Worm (Caenorhabditis elegans) whole organism, young adult: ENCODE results near the gene npr-41.

Experiments used
- B0019.2 ChIP-seq: fragments of 200-800 bp; sonication (Bioruptor generic); conservative IDR thresholded peaks from 2 replicates; pipeline ENCODE4 v1.3.6; 2022; ENCODE audit warnings: missing genetic modification reagents, missing genetic modification characterization, missing compliant biosample characterization
- C17E4.6 ChIP-seq: fragments of 200-800 bp; sonication (Bioruptor generic); IDR thresholded peaks from 2 replicates; pipeline ENCODE4 v1.3.6; 2022; ENCODE audit warnings: missing genetic modification reagents, missing genetic modification characterization, missing compliant biosample characterization
- K11D2.4 ChIP-seq: fragments of 200-800 bp; sonication (Bioruptor generic); IDR thresholded peaks from 2 replicates; pipeline ENCODE4 v1.3.6; 2022; ENCODE audit warnings: missing genetic modification reagents, missing genetic modification characterization, missing compliant biosample characterization
- T07F8.4 ChIP-seq: sonication (generic microtip); optimal IDR thresholded peaks from 2 replicates; lab custom pipeline; 2016; ENCODE audit warnings: mild to moderate bottlenecking, missing genetic modification characterization, moderate library complexity, missing compliant biosample characterization
- Y53G8AR.9 ChIP-seq: fragments of 200-800 bp; sonication (Bioruptor generic); conservative IDR thresholded peaks from 2 replicates; pipeline ENCODE4 v1.3.6; 2022; ENCODE audit warnings: missing genetic modification reagents, missing genetic modification characterization, missing compliant biosample characterization
- Y79H2A.3 ChIP-seq: fragments of 200-800 bp; sonication (Bioruptor generic); conservative IDR thresholded peaks from 2 replicates; pipeline ENCODE4 v1.3.6; 2022; ENCODE audit warnings: missing genetic modification reagents, missing genetic modification characterization, missing compliant biosample characterization
- Y95B8A.8 ChIP-seq: fragments of 200-800 bp; sonication (Bioruptor generic); IDR thresholded peaks from 2 replicates; pipeline ENCODE4 v1.3.6; 2022; ENCODE audit warnings: missing genetic modification reagents, missing genetic modification characterization, missing compliant biosample characterization
- ZK185.1 ChIP-seq: sonication (generic microtip); optimal IDR thresholded peaks from 2 replicates; lab custom pipeline; 2016; ENCODE audit warnings: mild to moderate bottlenecking, missing genetic modification characterization, missing compliant biosample characterization; ENCODE audit not compliant: poor library complexity, severe bottlenecking
- aptf-2 ChIP-seq: fragments of 200-800 bp; sonication (Bioruptor generic); conservative IDR thresholded peaks from 2 replicates; pipeline ENCODE4 v1.3.6; 2022; ENCODE audit warnings: missing genetic modification reagents, missing genetic modification characterization, missing compliant biosample characterization
- atf-7 ChIP-seq: sonication (generic microtip); optimal IDR thresholded peaks from 2 replicates; lab custom pipeline; 2017; ENCODE audit warnings: mild to moderate bottlenecking, missing genetic modification characterization, missing compliant biosample characterization
- attf-3 ChIP-seq: fragments of 200-800 bp; sonication (Bioruptor generic); conservative IDR thresholded peaks from 2 replicates; pipeline ENCODE4 v1.3.6; 2022; ENCODE audit warnings: missing genetic modification reagents, missing genetic modification characterization, missing compliant biosample characterization
- attf-5 ChIP-seq: fragments of 200-800 bp; sonication (Bioruptor generic); optimal IDR thresholded peaks from 2 replicates; lab custom pipeline; 2018; ENCODE audit warnings: mild to moderate bottlenecking, missing genetic modification characterization, missing compliant biosample characterization
- attf-6 ChIP-seq: fragments of 200-800 bp; sonication (Bioruptor generic); IDR thresholded peaks from 2 replicates; pipeline ENCODE4 v1.3.6; 2022; ENCODE audit warnings: missing genetic modification reagents, missing genetic modification characterization, missing compliant biosample characterization
- ccch-3 ChIP-seq: fragments of 200-800 bp; sonication (Bioruptor generic); optimal IDR thresholded peaks from 2 replicates; lab custom pipeline; 2018; ENCODE audit warnings: mild to moderate bottlenecking, missing genetic modification characterization, missing compliant biosample characterization
- cebp-2 ChIP-seq: fragments of 200-800 bp; sonication (Bioruptor generic); IDR thresholded peaks from 2 replicates; pipeline ENCODE4 v1.3.6; 2022; ENCODE audit warnings: missing genetic modification characterization, missing compliant biosample characterization
- ceh-100 ChIP-seq: fragments of 200-800 bp; sonication (Bioruptor generic); IDR thresholded peaks from 2 replicates; pipeline ENCODE4 v1.3.6; 2022; ENCODE audit warnings: missing genetic modification reagents, missing genetic modification characterization, missing compliant biosample characterization
- ceh-58 ChIP-seq: fragments of 200-800 bp; sonication (Bioruptor generic); IDR thresholded peaks from 2 replicates; pipeline ENCODE4 v1.3.6; 2022; ENCODE audit warnings: missing genetic modification characterization, missing compliant biosample characterization
- ceh-91 ChIP-seq: fragments of 200-800 bp; sonication (Bioruptor generic); IDR thresholded peaks from 2 replicates; pipeline ENCODE4 v1.3.6; 2022; ENCODE audit warnings: missing genetic modification reagents, missing genetic modification characterization, missing compliant biosample characterization
- chd-7 ChIP-seq: sonication (generic microtip); optimal IDR thresholded peaks from 2 replicates; lab custom pipeline; 2016; ENCODE audit warnings: mild to moderate bottlenecking, missing genetic modification characterization, moderate library complexity, missing compliant biosample characterization
- die-1 ChIP-seq: sonication (generic microtip); optimal IDR thresholded peaks from 2 replicates; lab custom pipeline; 2016; ENCODE audit warnings: missing genotype, mild to moderate bottlenecking, missing genetic modification characterization, missing compliant biosample characterization
- dox-1 ChIP-seq: fragments of 200-800 bp; sonication (Bioruptor generic); IDR thresholded peaks from 2 replicates; pipeline ENCODE4 v1.3.6; 2022; ENCODE audit warnings: missing genetic modification reagents, missing genetic modification characterization, missing compliant biosample characterization
- dpl-1 ChIP-seq: fragments of 150-350 bp; optimal IDR thresholded peaks from 2 replicates; lab custom pipeline; 2014; ENCODE audit warnings: missing biosample characterization, missing genetic modification reagents, missing genetic modification characterization
- egrh-3 ChIP-seq: fragments of 200-800 bp; sonication (Bioruptor generic); IDR thresholded peaks from 2 replicates; pipeline ENCODE4 v1.3.6; 2022; ENCODE audit warnings: missing genetic modification reagents, missing genetic modification characterization, missing compliant biosample characterization
- ekl-4 ChIP-seq: fragments of 200-800 bp; sonication (Bioruptor generic); IDR thresholded peaks from 2 replicates; pipeline ENCODE4 v1.3.6; 2022; ENCODE audit warnings: missing genetic modification reagents, missing genetic modification characterization, missing compliant biosample characterization
- gei-17 ChIP-seq: fragments of 200-800 bp; sonication (Bioruptor generic); optimal IDR thresholded peaks from 2 replicates; lab custom pipeline; 2018; ENCODE audit warnings: mild to moderate bottlenecking, missing genetic modification characterization, missing compliant biosample characterization
- hmg-1.2 ChIP-seq: fragments of 200-800 bp; sonication (Bioruptor generic); IDR thresholded peaks from 2 replicates; pipeline ENCODE4 v1.3.6; 2022; ENCODE audit warnings: missing genetic modification reagents, missing genetic modification characterization, missing compliant biosample characterization
- hrde-1 ChIP-seq: sonication (generic microtip); optimal IDR thresholded peaks from 2 replicates; lab custom pipeline; 2016; ENCODE audit warnings: missing genetic modification characterization, mild to moderate bottlenecking, missing compliant biosample characterization, moderate library complexity, missing genotype, missing genetic modification reagents, borderline replicate concordance
- hsf-1 ChIP-seq: fragments of 200-800 bp; sonication (Bioruptor generic); IDR thresholded peaks from 2 replicates; pipeline ENCODE4 v1.3.6; 2022; ENCODE audit warnings: missing genetic modification reagents, missing genetic modification characterization, missing compliant biosample characterization
- let-526 ChIP-seq: fragments of 200-800 bp; sonication (Bioruptor generic); IDR thresholded peaks from 2 replicates; pipeline ENCODE4 v1.3.6; 2022; ENCODE audit warnings: missing genetic modification reagents, missing genetic modification characterization, missing compliant biosample characterization
- let-607 ChIP-seq, 2 experiments: fragments of 200-800 bp in 1 of 2; sonication (Bioruptor generic) in 1 of 2; sonication (generic microtip) in 1 of 2; optimal IDR thresholded peaks; 2 replicates each; lab custom pipeline; 2016 to 2018; ENCODE audit warnings: mild to moderate bottlenecking in 2 of 2, missing compliant biosample characterization in 2 of 2, missing genetic modification characterization in 2 of 2, moderate library complexity in 2 of 2, missing genotype in 1 of 2
- lin-26 ChIP-seq: fragments of 200-800 bp; sonication (Bioruptor generic); IDR thresholded peaks from 2 replicates; pipeline ENCODE4 v1.3.6; 2022; ENCODE audit warnings: missing genetic modification reagents, missing genetic modification characterization, missing compliant biosample characterization
- lin-35 ChIP-seq, 3 experiments: fragments of 150-350 bp in 2 of 3; sonication (generic microtip) in 1 of 3; optimal IDR thresholded peaks; 2 replicates each; lab custom pipeline; 2014 to 2018; ENCODE audit warnings: missing biosample characterization in 3 of 3, missing genetic modification characterization in 3 of 3, missing genetic modification reagents in 3 of 3
- lin-54 ChIP-seq: fragments of 200-800 bp; sonication (Bioruptor generic); optimal IDR thresholded peaks from 2 replicates; lab custom pipeline; 2018; ENCODE audit warnings: mild to moderate bottlenecking, missing genetic modification characterization, missing compliant biosample characterization
- lir-1 ChIP-seq: fragments of 200-800 bp; sonication (Bioruptor generic); conservative IDR thresholded peaks from 2 replicates; pipeline ENCODE4 v1.3.6; 2022; ENCODE audit warnings: missing genetic modification reagents, missing genetic modification characterization, missing compliant biosample characterization
- madf-10 ChIP-seq: sonication (generic microtip); optimal IDR thresholded peaks from 2 replicates; lab custom pipeline; 2016; ENCODE audit warnings: mild to moderate bottlenecking, missing genetic modification characterization, missing compliant biosample characterization
- madf-3 ChIP-seq: fragments of 200-800 bp; sonication (Bioruptor generic); IDR thresholded peaks from 2 replicates; pipeline ENCODE4 v1.3.6; 2022; ENCODE audit warnings: missing genetic modification reagents, missing genetic modification characterization, missing compliant biosample characterization
- madf-6 ChIP-seq: fragments of 200-800 bp; sonication (Bioruptor generic); IDR thresholded peaks from 2 replicates; pipeline ENCODE4 v1.3.6; 2022; ENCODE audit warnings: missing genetic modification reagents, missing genetic modification characterization, missing compliant biosample characterization
- madf-8 ChIP-seq: fragments of 200-800 bp; sonication (Bioruptor generic); conservative IDR thresholded peaks from 2 replicates; pipeline ENCODE4 v1.3.6; 2022; ENCODE audit warnings: missing genetic modification reagents, missing genetic modification characterization, missing compliant biosample characterization
- mcd-1 ChIP-seq: fragments of 200-800 bp; sonication (Bioruptor generic); IDR thresholded peaks from 2 replicates; pipeline ENCODE4 v1.3.6; 2022; ENCODE audit warnings: missing genetic modification reagents, missing genetic modification characterization, missing compliant biosample characterization
- mel-28 ChIP-seq: sonication (generic microtip); optimal IDR thresholded peaks from 2 replicates; lab custom pipeline; 2016; ENCODE audit warnings: borderline replicate concordance, mild to moderate bottlenecking, missing genetic modification characterization, missing compliant biosample characterization
- nhr-80 ChIP-seq: sonication (generic microtip); optimal IDR thresholded peaks from 2 replicates; lab custom pipeline; 2016; ENCODE audit warnings: missing genetic modification characterization, missing compliant biosample characterization
- nhr-90 ChIP-seq: sonication (generic microtip); optimal IDR thresholded peaks from 2 replicates; lab custom pipeline; 2016; ENCODE audit warnings: missing genotype, mild to moderate bottlenecking, missing genetic modification characterization, missing compliant biosample characterization
- snpc-3.4 ChIP-seq: sonication (generic microtip); optimal IDR thresholded peaks from 2 replicates; lab custom pipeline; 2017; ENCODE audit warnings: missing genetic modification characterization, mild to moderate bottlenecking, missing compliant biosample characterization, antibody characterized with exemption, moderate library complexity, missing genotype, missing genetic modification reagents
- somi-1 ChIP-seq: fragments of 200-800 bp; sonication (Bioruptor generic); optimal IDR thresholded peaks from 2 replicates; lab custom pipeline; 2018; ENCODE audit warnings: mild to moderate bottlenecking, missing genetic modification characterization, missing compliant biosample characterization
- tbp1 ChIP-seq: fragments of 200-800 bp; sonication (Bioruptor generic); optimal IDR thresholded peaks from 2 replicates; lab custom pipeline; 2018; ENCODE audit warnings: mild to moderate bottlenecking, missing genetic modification characterization, missing compliant biosample characterization
- zfh-2 ChIP-seq: fragments of 200-800 bp; sonication (Bioruptor generic); conservative IDR thresholded peaks from 2 replicates; pipeline ENCODE4 v1.3.6; 2022; ENCODE audit warnings: missing genetic modification reagents, missing genetic modification characterization, missing compliant biosample characterization
- ztf-26 ChIP-seq: sonication (generic microtip); optimal IDR thresholded peaks from 2 replicates; lab custom pipeline; 2017; ENCODE audit warnings: missing genetic modification characterization, missing compliant biosample characterization

Gene npr-41

DNA sequence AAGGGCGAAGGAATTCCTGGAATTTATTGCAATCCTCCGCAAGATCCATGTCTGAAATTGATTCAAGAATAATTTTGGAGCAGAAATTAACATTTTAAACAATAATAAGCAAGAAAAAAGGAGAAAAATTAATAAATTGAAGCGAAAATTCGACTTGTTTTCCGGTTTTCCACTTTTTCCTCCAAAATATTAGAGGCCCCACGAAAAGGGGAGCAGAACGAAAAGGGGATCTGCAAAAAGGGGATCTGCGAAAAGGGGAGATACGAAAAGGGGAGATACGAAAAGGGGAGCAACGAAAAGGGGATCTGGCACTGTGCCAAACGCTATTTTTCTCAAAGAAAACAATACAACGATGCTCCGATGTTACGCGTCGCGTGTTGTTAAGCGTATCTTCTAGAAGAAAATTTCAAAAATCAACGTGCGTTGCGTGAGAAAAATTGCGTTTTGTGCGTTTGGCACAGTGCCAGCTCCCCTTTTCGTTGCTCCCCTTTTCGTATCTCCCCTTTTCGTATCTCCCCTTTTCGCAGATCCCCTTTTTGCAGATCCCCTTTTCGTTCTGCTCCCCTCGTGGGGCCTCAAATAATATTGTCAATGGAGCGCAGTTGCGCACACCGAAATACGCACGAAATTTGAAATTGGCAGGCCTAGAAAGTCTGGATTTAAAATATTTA lies 24.1 kb downstream of the npr-41 start, which contains the start of gene Y62F5A.12:
Gene Y62F5A.12, minus strand, starts transcription at position 51 of the 671 bp plus-strand sequence.
- TF ChIP-seq hrde-1 (tag; lab: Kevin White, UChicago) = peak; percentile 1
- TF ChIP-seq aptf-2 (GFP tag; lab: Robert Waterston, UW) = peak; percentile 96
- peak; percentile 14 for TF ChIP-seq nhr-90
- TF ChIP-seq dpl-1 (GFP tag; lab: Kevin White, UChicago) = peak; percentile 60
- TF ChIP-seq madf-6 (GFP tag; lab: Robert Waterston, UW) = peak; percentile 96
- TF ChIP-seq K11D2.4 = peak; percentile 95
- peak; percentile 70; the same call in 1 of the 2 replicates for TF ChIP-seq zfh-2 (GFP tag; lab: Robert Waterston, UW)
- peak; percentile 97 for TF ChIP-seq ceh-91
- peak; percentile 38 for TF ChIP-seq atf-7 (tag; lab: Kevin White, UChicago)
- peak; percentile 94 for TF ChIP-seq ekl-4
- TF ChIP-seq mel-28 = peak; percentile 43
- TF ChIP-seq let-526 (GFP tag; lab: Robert Waterston, UW) = peak; percentile 99
- 0 out of 2 replicates have a peak, but pooled peaks have one; percentile 67 for TF ChIP-seq cebp-2 (GFP tag; lab: Robert Waterston, UW)
- peak in 1 of 3 experiments; percentile 84 for TF ChIP-seq lin-35 (GFP tag; optimal IDR thresholded peaks at IDR 0.05; lab: Kevin White, UChicago)
- peak; percentile 63 for TF ChIP-seq chd-7 (tag; lab: Kevin White, UChicago)
- TF ChIP-seq hsf-1 = peak; percentile 91
- TF ChIP-seq lin-26 = peak; percentile 90
- peak; percentile 58 for TF ChIP-seq snpc-3.4
- TF ChIP-seq Y53G8AR.9 = peak; percentile 93
- peak; percentile 37 for TF ChIP-seq die-1 (tag; lab: Kevin White, UChicago)
- TF ChIP-seq madf-3 = peak; percentile 93
- peak; percentile 99 for TF ChIP-seq mcd-1
- TF ChIP-seq attf-5 (GFP tag; lab: Kevin White, UChicago) = peak; percentile 94
- peak; percentile 85 for TF ChIP-seq attf-3 (GFP tag; lab: Robert Waterston, UW)
- TF ChIP-seq Y79H2A.3 (GFP tag; lab: Robert Waterston, UW) = peak; percentile 89
- peak; percentile 74 for TF ChIP-seq attf-6
- peak; percentile 71 for TF ChIP-seq ZK185.1
- TF ChIP-seq egrh-3 (GFP tag; lab: Robert Waterston, UW) = peak; percentile 91
- TF ChIP-seq Y95B8A.8 (GFP tag; lab: Robert Waterston, UW) = peak; percentile 94
- TF ChIP-seq lin-54 (GFP tag; lab: Kevin White, UChicago) = peak; percentile 92
- peak; percentile 61 for TF ChIP-seq nhr-80 (tag; lab: Kevin White, UChicago)
- TF ChIP-seq hmg-1.2 (GFP tag; lab: Robert Waterston, UW) = peak; percentile 81
- peak; percentile 90 for TF ChIP-seq madf-10 (tag; lab: Kevin White, UChicago)
- TF ChIP-seq dox-1 (GFP tag; lab: Robert Waterston, UW) = peak; percentile 98
- TF ChIP-seq ccch-3 (GFP tag; lab: Kevin White, UChicago) = peak; percentile 31
- TF ChIP-seq T07F8.4 (tag; lab: Kevin White, UChicago) = peak; percentile 86
- TF ChIP-seq gei-17 (GFP tag; lab: Kevin White, UChicago) = peak; percentile 1
- peak; percentile 67 for TF ChIP-seq C17E4.6 (GFP tag; lab: Robert Waterston, UW)
- TF ChIP-seq lir-1 (GFP tag; lab: Robert Waterston, UW) = peak; percentile 92
- peak; percentile 86 for TF ChIP-seq B0019.2 (GFP tag; lab: Robert Waterston, UW)
- peak; percentile 96 for TF ChIP-seq madf-8
- peak in 1 of 2 experiments; percentile 58 for TF ChIP-seq let-607 (tag; optimal IDR thresholded peaks at IDR 0.05; lab: Kevin White, UChicago)
- TF ChIP-seq ceh-58 (GFP tag; lab: Robert Waterston, UW) = peak; percentile 94; the same call in 1 of the 2 replicates
- TF ChIP-seq tbp1 (GFP tag; lab: Kevin White, UChicago) = peak; percentile 71
- TF ChIP-seq somi-1 (GFP tag; lab: Kevin White, UChicago) = peak; percentile 47
- TF ChIP-seq ztf-26 = peak; percentile 68
- peak; percentile 99 for TF ChIP-seq ceh-100 (GFP tag; lab: Robert Waterston, UW)
